Worm (Caenorhabditis elegans) whole organism, L3 larva: ENCODE results near the gene Y110A2AL.2.

Experiments used
- R02D3.7 ChIP-seq: fragments of 150-350 bp; optimal IDR thresholded peaks from 2 replicates; lab custom pipeline; 2014; ENCODE audit warnings: missing biosample characterization, missing genetic modification characterization
- egl-5 ChIP-seq: fragments of 150-350 bp; optimal IDR thresholded peaks from 2 replicates; lab custom pipeline; 2017; ENCODE audit warnings: missing biosample characterization, missing genetic modification reagents, missing genetic modification characterization, inconsistent platforms
- fos-1 ChIP-seq: fragments of 150-350 bp; optimal IDR thresholded peaks from 2 replicates; lab custom pipeline; 2014; ENCODE audit warnings: missing biosample characterization, missing genetic modification characterization
- lin-15B ChIP-seq: fragments of 150-350 bp; optimal IDR thresholded peaks from 2 replicates; lab custom pipeline; 2014; ENCODE audit warnings: missing biosample characterization, missing genetic modification characterization
- lsy-12 ChIP-seq: sonication (generic microtip); optimal IDR thresholded peaks from 2 replicates; lab custom pipeline; 2016; ENCODE audit warnings: mild to moderate bottlenecking, missing genetic modification characterization, missing compliant biosample characterization
- nfya-1 ChIP-seq: sonication (generic microtip); optimal IDR thresholded peaks from 2 replicates; lab custom pipeline; 2017; ENCODE audit warnings: missing genetic modification characterization, mild to moderate bottlenecking, missing compliant biosample characterization, antibody characterized with exemption, moderate library complexity; ENCODE audit not compliant: insufficient read depth
- pha-4 ChIP-seq: fragments of 150-350 bp; optimal IDR thresholded peaks from 2 replicates; lab custom pipeline; 2014; ENCODE audit warnings: missing biosample characterization, missing genetic modification reagents, missing genetic modification characterization

Y110A2AL.2 gene

DNA sequence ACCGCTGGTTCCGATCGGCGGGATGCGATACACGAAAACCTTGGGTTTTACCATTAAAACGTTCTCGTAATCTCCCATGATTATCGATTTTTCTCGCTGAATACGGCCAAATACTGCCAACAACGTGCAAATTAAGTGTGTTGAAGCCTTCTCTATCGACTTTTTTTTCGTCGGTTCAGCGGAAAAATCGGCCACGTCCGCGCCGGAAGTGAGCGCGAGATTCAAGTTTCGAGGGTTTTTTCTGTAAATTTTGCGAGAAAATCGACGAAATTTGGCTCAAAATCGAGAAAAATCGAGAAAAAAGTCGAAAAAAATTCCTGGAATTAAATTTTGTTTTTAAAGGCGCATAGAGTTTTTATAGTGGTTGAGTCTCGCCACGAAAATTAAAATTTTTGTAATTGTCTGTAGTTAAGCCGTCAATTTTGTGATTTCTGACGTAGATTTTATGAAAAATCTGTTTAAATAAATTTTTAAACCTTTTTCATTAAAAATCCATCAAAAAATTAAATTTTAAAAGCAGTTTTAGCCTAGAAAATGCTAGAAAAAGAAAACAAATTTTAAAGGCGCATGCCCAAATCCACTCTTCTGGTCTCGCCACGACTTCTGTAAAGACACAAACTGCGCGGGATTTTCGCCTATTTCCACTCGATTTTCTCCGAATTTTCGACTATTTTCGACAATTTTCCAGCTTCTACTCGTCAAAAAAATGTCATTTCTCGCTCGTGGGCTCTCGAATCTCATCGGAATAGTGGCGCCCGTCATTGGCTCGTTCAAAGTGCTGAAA lies 51.5 kb downstream of the Y110A2AL.2 start, which contains the start of the genes ncap-1 and Y110A2AR.1:
TSS of gene ncap-1 (minus strand) at position 241 of the 784 bp plus-strand sequence.
TSS of gene Y110A2AR.1 (plus strand) at position 637 of the 784 bp plus-strand sequence.
- peak; percentile 10 for TF ChIP-seq lin-15B (tag; lab: Kevin White, UChicago)
- TF ChIP-seq lsy-12 (tag; lab: Kevin White, UChicago), result no peak
- TF ChIP-seq pha-4 (tag; lab: Kevin White, UChicago), result peak; percentile 9
- peak; percentile 24 for TF ChIP-seq nfya-1

- TF ChIP-seq R02D3.7 (tag; lab: Kevin White, UChicago) (no peak), egl-5 (no peak), fos-1 (tag; lab: Kevin White, UChicago) (no peak)
Measured at ce11 chrII:2920234-2920633, 52.4 kb downstream of the Y110A2AL.2 start.
